Worm (Caenorhabditis elegans) whole organism, L2 larva: Measurements from ENCODE around the gene otpl-5.
"Not testable (repeated sequence)": the region's sequence is repeated elsewhere in the genome, so short reads cannot be mapped to it uniquely, and the experiment has no call there.

Experiments
- aly-2 ChIP-seq: fragments of 150-350 bp; optimal IDR thresholded peaks from 2 replicates; lab custom pipeline; 2014; ENCODE audit warnings: missing biosample characterization, missing genetic modification characterization
- ama-1 ChIP-seq: fragments of 150-350 bp; optimal IDR thresholded peaks from 2 replicates; lab custom pipeline; 2018; ENCODE audit warnings: inconsistent platforms
- blmp-1 ChIP-seq: sonication (generic microtip); optimal IDR thresholded peaks from 2 replicates; lab custom pipeline; 2017; ENCODE audit warnings: missing genetic modification characterization, mild to moderate bottlenecking, missing compliant biosample characterization, antibody characterized with exemption, moderate library complexity; ENCODE audit not compliant: insufficient read depth
- ceh-16 ChIP-seq: fragments of 150-350 bp; optimal IDR thresholded peaks from 2 replicates; lab custom pipeline; 2014; ENCODE audit warnings: missing biosample characterization, missing genetic modification characterization
- crh-2 ChIP-seq: sonication (generic microtip); optimal IDR thresholded peaks from 2 replicates; lab custom pipeline; 2017; ENCODE audit warnings: missing biosample characterization, missing genetic modification characterization
- dmd-4 ChIP-seq: sonication (generic microtip); optimal IDR thresholded peaks from 2 replicates; lab custom pipeline; 2017; ENCODE audit warnings: missing biosample characterization, missing genetic modification characterization
- elt-3 ChIP-seq: sonication (generic microtip); optimal IDR thresholded peaks from 2 replicates; lab custom pipeline; 2017; ENCODE audit warnings: missing biosample characterization, missing genetic modification characterization
- lin-39 ChIP-seq: fragments of 150-350 bp; optimal IDR thresholded peaks from 2 replicates; lab custom pipeline; 2014; ENCODE audit warnings: missing biosample characterization, missing genetic modification reagents, missing genetic modification characterization
- mab-5 ChIP-seq: fragments of 150-350 bp; optimal IDR thresholded peaks from 2 replicates; lab custom pipeline; 2014; ENCODE audit warnings: missing biosample characterization, missing genetic modification characterization
- nhr-237 ChIP-seq: fragments of 150-350 bp; optimal IDR thresholded peaks from 2 replicates; lab custom pipeline; 2014; ENCODE audit warnings: missing biosample characterization, missing genetic modification characterization
- nhr-25 ChIP-seq: fragments of 150-350 bp; sonication (generic microtip); optimal IDR thresholded peaks from 3 replicates; lab custom pipeline; 2014; ENCODE audit warnings: missing biosample characterization, missing genetic modification characterization
- unc-55 ChIP-seq: fragments of 150-350 bp; sonication (generic microtip); optimal IDR thresholded peaks from 3 replicates; lab custom pipeline; 2014; ENCODE audit warnings: missing biosample characterization, missing genetic modification reagents, missing genetic modification characterization
- ztf-4 ChIP-seq: fragments of 150-350 bp; optimal IDR thresholded peaks from 2 replicates; lab custom pipeline; 2014; ENCODE audit warnings: missing biosample characterization, missing genetic modification characterization

- TF ChIP-seq ama-1; elt-3 (tag; lab: Kevin White, UChicago); nhr-237 (tag; lab: Kevin White, UChicago); ztf-4 (tag; lab: Kevin White, UChicago); aly-2 (tag; lab: Kevin White, UChicago); nhr-25 (tag; lab: Kevin White, UChicago); blmp-1; unc-55 (GFP tag; lab: Kevin White, UChicago); crh-2 (tag; lab: Kevin White, UChicago); dmd-4 (tag; lab: Kevin White, UChicago); mab-5; lin-39 (tag; lab: Kevin White, UChicago): not testable (repeated sequence)
- TF ChIP-seq ceh-16 (tag; lab: Kevin White, UChicago): peak; percentile 40
These were observed 5.4 kb downstream of the otpl-5 start, which contains the start of the genes his-6 and his-5 for ce11 chrV:8534534-8535283.
